Worm (Caenorhabditis elegans): Measurements from ENCODE around the gene pepm-1.

Gene pepm-1

DNA sequence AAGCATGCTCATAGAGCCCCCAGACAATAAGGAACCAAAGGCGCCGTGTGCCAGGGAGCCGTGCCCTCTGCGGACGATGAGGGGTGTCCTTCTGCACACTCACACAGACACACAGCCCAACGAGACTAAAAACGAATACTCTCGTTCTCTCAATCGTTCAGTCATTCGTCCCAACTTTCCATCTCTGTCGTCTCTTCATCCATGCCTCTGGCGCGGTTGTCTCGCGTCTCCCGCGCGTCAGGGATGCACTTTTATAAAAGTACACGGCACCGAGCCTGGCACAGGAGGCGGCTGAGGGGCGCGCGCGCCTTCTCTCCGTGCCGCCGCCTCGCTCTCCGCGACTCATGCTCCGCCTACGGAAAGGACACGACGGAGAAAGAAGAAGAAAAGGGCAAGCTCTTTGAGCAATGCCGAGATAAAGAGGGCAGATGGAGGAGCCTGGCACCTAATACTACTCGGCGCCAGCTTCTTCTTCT lies 37.6 kb downstream of the pepm-1 start (continued):
- no peak for TF ChIP-seq pqm-1 (tag; optimal IDR thresholded peaks at IDR 0.05)

DNA sequence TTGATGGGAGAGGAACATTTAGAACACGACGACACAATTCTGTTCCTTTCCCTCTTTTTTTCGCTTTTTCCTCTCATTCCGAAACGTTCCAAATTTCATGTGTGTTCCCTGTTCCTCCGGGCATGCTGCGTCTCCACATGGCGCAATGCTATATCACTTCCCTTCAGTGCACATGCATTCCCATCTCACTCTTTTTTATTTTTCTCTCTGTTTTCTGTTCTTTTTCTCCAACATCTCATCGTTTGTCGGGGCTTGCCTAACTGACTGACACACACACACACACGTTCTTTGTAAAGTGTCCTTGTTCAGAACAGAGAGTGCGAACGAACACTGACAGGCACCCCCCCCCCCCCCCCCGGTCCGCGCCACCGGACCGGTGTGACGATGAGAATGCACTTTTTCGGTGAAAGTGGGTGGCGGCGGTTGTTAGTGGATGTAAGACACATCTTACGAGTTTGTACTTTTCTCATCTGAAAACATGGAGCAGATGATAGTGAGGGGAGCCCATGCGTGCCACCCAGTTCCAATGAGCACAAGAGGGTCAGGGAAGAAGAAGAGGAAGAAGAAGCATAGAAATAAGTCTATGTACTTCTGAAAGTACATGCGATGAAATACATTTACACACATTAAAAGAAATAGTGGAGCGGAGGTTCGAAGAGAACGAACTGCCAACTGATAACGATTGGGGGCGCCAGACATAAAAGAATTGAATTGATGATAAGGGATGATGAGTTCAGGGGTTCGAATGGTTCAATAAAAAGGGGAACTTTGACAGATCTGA lies 39.6 kb downstream of the pepm-1 start:
- no peak for TF ChIP-seq ceh-18 (tag; optimal IDR thresholded peaks at IDR 0.05)
- no peak for TF ChIP-seq nfya-1 (tag; optimal IDR thresholded peaks at IDR 0.05)
- no peak for TF ChIP-seq dmd-4 (tag; optimal IDR thresholded peaks at IDR 0.05; ENCODE audit: borderline replicate concordance)
- TF ChIP-seq ttx-3 (tag; optimal IDR thresholded peaks at IDR 0.05) = no peak
- TF ChIP-seq tbx-2 (tag; optimal IDR thresholded peaks at IDR 0.05) = no peak
- TF ChIP-seq eyg-1 (tag; optimal IDR thresholded peaks at IDR 0.05) = no peak
- no peak for TF ChIP-seq Y22D7AL.16 (tag; optimal IDR thresholded peaks at IDR 0.05)
- TF ChIP-seq elt-2 (tag; optimal IDR thresholded peaks at IDR 0.05) = no peak
- no peak for TF ChIP-seq sox-2 (GFP tag; IDR thresholded peaks at IDR 0.05)
- TF ChIP-seq F13H6.1 (tag; optimal IDR thresholded peaks at IDR 0.05) = no peak
- TF ChIP-seq pax-1 (tag; optimal IDR thresholded peaks at IDR 0.05) = no peak
- TF ChIP-seq odd-2 (tag; optimal IDR thresholded peaks at IDR 0.05) = no peak
- no peak for TF ChIP-seq nhr-11 (tag; optimal IDR thresholded peaks at IDR 0.05)
- no peak for TF ChIP-seq che-1 (tag; optimal IDR thresholded peaks at IDR 0.05)
- TF ChIP-seq ceh-45 (GFP tag; IDR thresholded peaks at IDR 0.05) = no peak
- no peak for TF ChIP-seq mec-3 (tag; optimal IDR thresholded peaks at IDR 0.05; ENCODE audit: borderline replicate concordance)
- no peak for TF ChIP-seq hlh-8 (tag; optimal IDR thresholded peaks at IDR 0.05)
- TF ChIP-seq fkh-6 (tag; optimal IDR thresholded peaks at IDR 0.05) = no peak

DNA sequence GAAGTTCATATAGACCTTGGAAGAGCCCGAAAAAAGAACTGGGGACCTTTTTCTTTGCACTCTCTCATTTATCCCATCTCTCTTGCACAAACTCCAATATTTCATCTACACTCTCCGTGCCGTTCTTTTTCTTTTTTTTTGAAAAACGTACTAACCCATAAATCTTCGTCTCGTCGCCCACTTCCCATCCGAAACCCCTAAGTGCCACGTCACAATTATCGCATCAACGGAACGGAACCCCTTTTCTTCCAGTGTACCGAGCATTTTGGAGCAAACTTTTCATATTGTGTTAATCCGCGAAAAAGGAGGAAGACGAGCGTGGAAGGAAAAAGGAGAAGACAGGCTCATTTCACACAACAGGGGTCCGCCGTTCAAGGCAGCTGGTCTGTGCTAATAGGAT lies 40.5 kb downstream of the pepm-1 start:
- TF ChIP-seq ttx-3 (tag; optimal IDR thresholded peaks at IDR 0.05) (no peak), pax-1 (tag; optimal IDR thresholded peaks at IDR 0.05) (no peak), pag-3 (tag; optimal IDR thresholded peaks at IDR 0.05; ENCODE audit: borderline replicate concordance) (no peak), ceh-24 (tag; optimal IDR thresholded peaks at IDR 0.05) (no peak), K02D7.2 (tag; optimal IDR thresholded peaks at IDR 0.05) (no peak), pros-1 (tag; optimal IDR thresholded peaks at IDR 0.05) (no peak), madf-2 (tag; optimal IDR thresholded peaks at IDR 0.05) (no peak), ceh-34 (tag; optimal IDR thresholded peaks at IDR 0.05) (no peak), ceh-9 (tag; optimal IDR thresholded peaks at IDR 0.05) (no peak), ceh-45 (GFP tag; IDR thresholded peaks at IDR 0.05) (no peak), syd-9 (tag; optimal IDR thresholded peaks at IDR 0.05) (no peak), hlh-8 (tag; optimal IDR thresholded peaks at IDR 0.05) (no peak), ref-2 (tag; optimal IDR thresholded peaks at IDR 0.05) (no peak), unc-3 (GFP tag; conservative IDR thresholded peaks at IDR 0.05) (no peak), unc-3 (tag; optimal IDR thresholded peaks at IDR 0.05) (no peak), pqm-1 (tag; optimal IDR thresholded peaks at IDR 0.05) (no peak), hlh-30 (tag; optimal IDR thresholded peaks at IDR 0.05; ENCODE audit: insufficient read depth) (no peak), hlh-13 (GFP tag; optimal IDR thresholded peaks at IDR 0.05) (no peak), ahr-1 (tag; optimal IDR thresholded peaks at IDR 0.05) (no peak)

DNA sequence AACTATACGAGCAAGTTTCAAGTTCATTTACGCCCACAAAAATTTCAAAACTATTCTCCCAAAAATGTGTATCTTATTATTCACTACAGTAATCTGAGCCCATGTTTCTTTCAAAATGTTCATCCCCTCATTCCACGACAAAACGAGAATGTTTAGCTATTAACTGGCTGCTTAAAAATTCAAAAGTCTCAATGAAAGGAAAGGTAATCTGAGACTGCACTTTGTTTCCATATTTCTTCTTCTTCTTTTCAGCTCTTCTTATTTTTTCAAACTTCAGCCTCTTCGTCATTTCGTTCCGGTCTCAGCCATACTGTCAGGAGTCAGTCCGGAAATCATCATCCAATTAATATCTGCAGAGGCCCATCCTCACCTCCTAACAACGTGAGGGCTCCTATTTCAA lies 43.9 kb downstream of the pepm-1 start, which contains the start of gene unc-39:
Gene unc-39 (plus strand): TSS at position 301 of the 400 bp plus-strand sequence.
- TF ChIP-seq rnt-1 (tag; optimal IDR thresholded peaks at IDR 0.05) = no peak
- no peak for TF ChIP-seq pax-1 (tag; optimal IDR thresholded peaks at IDR 0.05)
- no peak for TF ChIP-seq pag-3 (tag; optimal IDR thresholded peaks at IDR 0.05; ENCODE audit: borderline replicate concordance)
- TF ChIP-seq sdc-2 (tag; optimal IDR thresholded peaks at IDR 0.05) = no peak
- TF ChIP-seq pat-9 (tag; optimal IDR thresholded peaks at IDR 0.05) = no peak
- no peak for TF ChIP-seq K09A11.1 (tag; optimal IDR thresholded peaks at IDR 0.05; ENCODE audit: insufficient read depth)
- no peak for TF ChIP-seq ttx-3 (tag; optimal IDR thresholded peaks at IDR 0.05)
- TF ChIP-seq ets-4 (tag; optimal IDR thresholded peaks at IDR 0.05) = no peak
- no peak for TF ChIP-seq sox-2 (GFP tag; IDR thresholded peaks at IDR 0.05)

All from whole organism, late embryonic.